Fruit fly (Drosophila melanogaster): ENCODE data around the gene Rox8.

DNA sequence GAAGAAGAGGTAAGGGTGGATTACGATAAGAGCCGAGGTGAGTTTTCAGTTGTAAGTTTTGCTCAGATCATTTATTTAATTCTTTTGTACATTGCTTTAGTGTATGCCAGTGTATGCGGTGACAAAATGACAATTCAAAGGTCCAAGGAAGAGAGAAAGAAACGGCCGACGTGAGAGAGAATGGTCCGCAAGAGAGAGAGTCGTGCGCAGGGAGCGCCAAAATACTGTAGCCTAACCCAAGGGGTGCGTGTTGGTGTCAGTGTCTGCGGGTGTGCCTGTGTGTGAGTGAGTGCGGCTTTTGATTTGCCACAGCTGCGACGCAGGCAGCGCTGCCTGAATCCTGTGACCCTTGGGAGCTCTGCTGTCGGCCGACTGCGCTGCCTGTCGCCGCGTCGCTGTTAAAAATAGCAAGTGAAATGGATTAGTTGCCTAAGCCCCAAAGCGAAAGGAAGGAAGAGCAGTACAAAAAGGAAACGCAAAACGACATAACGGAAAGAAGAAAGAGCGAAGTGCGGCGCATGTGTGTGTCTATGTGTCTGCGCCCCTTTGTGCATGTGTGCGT, 44.6 kb upstream of the Rox8 start:
- no peak for TF ChIP-seq gcm (GFP tag; optimal IDR thresholded peaks at IDR 0.05)
- TF ChIP-seq odd (GFP tag; optimal IDR thresholded peaks at IDR 0.05) = no peak
- TF ChIP-seq CG9215 (GFP tag; IDR thresholded peaks at IDR 0.05) = no peak
- no peak for TF ChIP-seq CG11723 (GFP tag; optimal IDR thresholded peaks at IDR 0.05)
- no peak for TF ChIP-seq dan (GFP tag; IDR thresholded peaks at IDR 0.05)

Measured in whole organism, embryonic.